Worm (Caenorhabditis elegans): Measurements from ENCODE around the gene F12E12.6.

DNA sequence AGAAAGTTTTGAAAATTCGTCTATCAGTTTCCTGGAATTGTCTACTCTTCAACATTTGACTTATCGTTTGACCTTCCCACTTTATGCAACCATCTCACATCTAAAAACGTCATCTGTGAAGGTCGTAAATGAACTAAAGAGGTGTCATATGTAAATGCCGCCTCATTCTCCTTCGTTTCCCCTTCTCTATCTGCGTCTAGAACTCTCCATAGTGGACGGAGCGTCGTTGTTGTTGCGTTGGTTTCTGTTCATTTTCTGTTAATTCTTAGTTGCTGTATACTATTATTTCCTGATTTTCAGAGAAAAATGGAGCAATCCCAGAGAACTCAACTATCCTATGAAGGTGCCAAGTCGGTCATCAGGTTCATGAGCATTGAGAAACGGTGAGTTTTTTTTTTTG is 19.8 kb downstream of the F12E12.6 start, which contains the start of gene fbxc-52:
- TF ChIP-seq ama-1 (optimal IDR thresholded peaks at IDR 0.05) (no peak), ceh-30 (tag; optimal IDR thresholded peaks at IDR 0.05) (no peak), che-1 (tag; optimal IDR thresholded peaks at IDR 0.05) (no peak), sdc-2 (tag; optimal IDR thresholded peaks at IDR 0.05) (no peak), nhr-11 (tag; optimal IDR thresholded peaks at IDR 0.05) (no peak), ets-4 (tag; optimal IDR thresholded peaks at IDR 0.05) (no peak), lin-11 (tag; optimal IDR thresholded peaks at IDR 0.05) (no peak)
